Fruit fly (Drosophila melanogaster) whole organism, embryonic: ENCODE data around the gene CG5050.
A peak's percentile ranks its signal among the peaks of the same experiment; 100 is the strongest.

Experiments
- Abd-B ChIP-seq: fragments of 200-800 bp; sonication (Bioruptor generic); optimal IDR thresholded peaks from 2 replicates; lab custom pipeline; 2018; ENCODE audit warnings: missing biosample characterization, mild to moderate bottlenecking, missing genetic modification characterization, moderate library complexity
- Antp ChIP-seq: fragments of 200-800 bp; sonication (Bioruptor generic); optimal IDR thresholded peaks from 3 replicates; lab custom pipeline; 2016; ENCODE audit warnings: missing biosample characterization, missing genetic modification characterization
- Awh ChIP-seq: fragments of 200-800 bp; sonication (Bioruptor generic); IDR thresholded peaks from 2 replicates; pipeline ENCODE4, ENCODE4 v1.3.6; 2022; ENCODE audit warnings: missing biosample characterization, missing genetic modification characterization
- Bdp1 ChIP-seq: fragments of 200-800 bp; sonication (Bioruptor generic); optimal IDR thresholded peaks from 3 replicates; lab custom pipeline; 2016; ENCODE audit warnings: missing biosample characterization, missing genetic modification characterization
- C15 ChIP-seq: fragments of 200-800 bp; sonication (Bioruptor generic); IDR thresholded peaks from 3 replicates; pipeline ENCODE4 v1.3.6; 2022; ENCODE audit warnings: missing biosample characterization, missing genetic modification characterization
- CG10565 ChIP-seq: fragments of 200-800 bp; sonication (Bioruptor generic); optimal IDR thresholded peaks from 3 replicates; lab custom pipeline; 2016; ENCODE audit warnings: missing biosample characterization, mild to moderate bottlenecking, missing genetic modification characterization
- CG11456 ChIP-seq: fragments of 200-800 bp; sonication (Bioruptor generic); IDR thresholded peaks from 3 replicates; pipeline ENCODE4 v1.3.6; 2022; ENCODE audit warnings: missing biosample characterization, missing genetic modification characterization
- CG14014 ChIP-seq: fragments of 200-800 bp; sonication (Bioruptor generic); IDR thresholded peaks from 2 replicates; pipeline ENCODE4 v1.3.6; 2022; ENCODE audit warnings: missing biosample characterization, missing genetic modification characterization
- CG15479 ChIP-seq: fragments of 200-800 bp; sonication (Bioruptor generic); optimal IDR thresholded peaks from 3 replicates; lab custom pipeline; 2019; ENCODE audit warnings: missing biosample characterization, mild to moderate bottlenecking, missing genetic modification characterization, moderate library complexity
- CG16779 ChIP-seq: fragments of 200-800 bp; sonication (Bioruptor generic); IDR thresholded peaks from 2 replicates; pipeline ENCODE4 v1.3.6; 2022; ENCODE audit warnings: missing biosample characterization, missing genetic modification characterization
- CG16863 ChIP-seq: fragments of 200-800 bp; sonication (Bioruptor generic); optimal IDR thresholded peaks from 3 replicates; lab custom pipeline; 2016; ENCODE audit warnings: missing biosample characterization, missing genetic modification characterization
- CG17361 ChIP-seq: fragments of 200-800 bp; sonication (Bioruptor generic); IDR thresholded peaks from 3 replicates; pipeline ENCODE4 v1.3.6; 2022; ENCODE audit warnings: missing biosample characterization, missing genetic modification characterization
- CG17829 ChIP-seq: fragments of 200-800 bp; optimal IDR thresholded peaks from 2 replicates; lab custom pipeline; 2019; ENCODE audit warnings: missing biosample characterization, mild to moderate bottlenecking, missing genetic modification characterization, moderate library complexity
- CG17912 ChIP-seq: fragments of 200-800 bp; sonication (Bioruptor generic); optimal IDR thresholded peaks from 2 replicates; lab custom pipeline; 2018; ENCODE audit warnings: missing biosample characterization, mild to moderate bottlenecking, missing genetic modification characterization
- CG18476 ChIP-seq: fragments of 200-800 bp; sonication (Bioruptor generic); optimal IDR thresholded peaks from 2 replicates; lab custom pipeline; 2016; ENCODE audit warnings: missing biosample characterization, mild to moderate bottlenecking, missing genetic modification characterization
- CG30403 ChIP-seq: fragments of 200-800 bp; sonication (Bioruptor generic); optimal IDR thresholded peaks from 3 replicates; lab custom pipeline; 2016; ENCODE audit warnings: missing biosample characterization, missing genetic modification characterization
- CG31224 ChIP-seq: fragments of 200-800 bp; sonication (Bioruptor generic); IDR thresholded peaks from 2 replicates; pipeline ENCODE4 v1.3.6; 2022; ENCODE audit warnings: missing biosample characterization, missing genetic modification characterization
- CG31388 ChIP-seq: fragments of 200-800 bp; sonication (Bioruptor generic); optimal IDR thresholded peaks from 2 replicates; lab custom pipeline; 2016; ENCODE audit warnings: missing biosample characterization, missing genetic modification characterization
- CG3163 ChIP-seq: fragments of 200-800 bp; sonication (Bioruptor generic); optimal IDR thresholded peaks from 3 replicates; lab custom pipeline; 2016; ENCODE audit warnings: missing biosample characterization, missing genetic modification characterization
- CG4328 ChIP-seq: fragments of 200-800 bp; sonication (Bioruptor generic); optimal IDR thresholded peaks from 3 replicates; lab custom pipeline; 2017; ENCODE audit warnings: missing biosample characterization, missing genetic modification reagents, missing genetic modification characterization
- CG6854 ChIP-seq: fragments of 200-800 bp; sonication (Bioruptor generic); optimal IDR thresholded peaks from 3 replicates; lab custom pipeline; 2017; ENCODE audit warnings: missing biosample characterization, mild to moderate bottlenecking, missing genetic modification characterization
- CG7357 ChIP-seq: fragments of 200-800 bp; sonication (Bioruptor generic); IDR thresholded peaks from 3 replicates; pipeline ENCODE4 v1.3.6; 2022; ENCODE audit warnings: missing biosample characterization, missing genetic modification characterization
- CG8281 ChIP-seq: fragments of 200-800 bp; sonication (Bioruptor generic); optimal IDR thresholded peaks from 2 replicates; lab custom pipeline; 2018; ENCODE audit warnings: missing biosample characterization, mild to moderate bottlenecking, missing genetic modification characterization, moderate library complexity
- Dad ChIP-seq: fragments of 200-800 bp; sonication (Bioruptor generic); optimal IDR thresholded peaks from 3 replicates; lab custom pipeline; 2016; ENCODE audit warnings: missing biosample characterization, missing genetic modification characterization
- Deaf1 ChIP-seq: fragments of 200-800 bp; optimal IDR thresholded peaks from 3 replicates; lab custom pipeline; 2019; ENCODE audit warnings: missing biosample characterization, mild to moderate bottlenecking, missing genetic modification characterization, moderate library complexity
- E2f2 ChIP-seq: fragments of 200-800 bp; sonication (Bioruptor generic); IDR thresholded peaks from 2 replicates; pipeline ENCODE4 v1.3.6; 2022; ENCODE audit warnings: missing biosample characterization, missing genetic modification characterization
- Ets65A ChIP-seq: fragments of 200-800 bp; sonication (Bioruptor generic); peaks from one replicate; lab custom pipeline; 2016; ENCODE audit warnings: missing biosample characterization, missing genetic modification characterization
- Gsc ChIP-seq: fragments of 200-800 bp; sonication (Bioruptor generic); IDR thresholded peaks from 2 replicates; pipeline ENCODE4 v1.3.6; 2022; ENCODE audit warnings: missing biosample characterization, missing genetic modification characterization
- HLH54F ChIP-seq: fragments of 200-800 bp; sonication (Bioruptor generic); optimal IDR thresholded peaks from 3 replicates; lab custom pipeline; 2016; ENCODE audit warnings: missing biosample characterization, missing genetic modification characterization
- Med ChIP-seq: fragments of 200-800 bp; sonication (Bioruptor generic); peaks from one replicate; lab custom pipeline; 2016; ENCODE audit warnings: missing biosample characterization, missing genetic modification characterization, mild to moderate bottlenecking, inconsistent platforms, moderate library complexity
- Meics ChIP-seq: fragments of 200-800 bp; sonication (Bioruptor generic); optimal IDR thresholded peaks from 2 replicates; lab custom pipeline; 2017; ENCODE audit warnings: missing biosample characterization, mild to moderate bottlenecking, missing genetic modification characterization
- Myb ChIP-seq: fragments of 200-800 bp; sonication (Bioruptor generic); optimal IDR thresholded peaks from 2 replicates; lab custom pipeline; 2016; ENCODE audit warnings: missing biosample characterization, missing genetic modification characterization
- NC2α ChIP-seq: fragments of 200-800 bp; sonication (Bioruptor generic); optimal IDR thresholded peaks from 2 replicates; lab custom pipeline; 2016; ENCODE audit warnings: missing biosample characterization, missing genetic modification characterization
- Ravus ChIP-seq: fragments of 200-800 bp; sonication (Bioruptor generic); IDR thresholded peaks from 2 replicates; pipeline ENCODE4 v1.3.6; 2022; ENCODE audit warnings: missing biosample characterization, missing genetic modification characterization
- Sox102F ChIP-seq: fragments of 200-800 bp; sonication (Bioruptor generic); optimal IDR thresholded peaks from 2 replicates; lab custom pipeline; 2018; ENCODE audit warnings: missing biosample characterization, mild to moderate bottlenecking, missing genetic modification characterization, moderate library complexity
- Usf ChIP-seq: fragments of 200-800 bp; sonication (Bioruptor generic); optimal IDR thresholded peaks from 2 replicates; lab custom pipeline; 2017; ENCODE audit warnings: missing genotype, missing biosample characterization, missing genetic modification characterization
- Xrp1 ChIP-seq: fragments of 200-800 bp; sonication (Bioruptor generic); IDR thresholded peaks from 2 replicates; pipeline ENCODE4 v1.3.6; 2022; ENCODE audit warnings: missing biosample characterization, missing genetic modification characterization
- ab ChIP-seq: fragments of 200-800 bp; sonication (Bioruptor generic); optimal IDR thresholded peaks from 2 replicates; lab custom pipeline; 2016; ENCODE audit warnings: missing biosample characterization, missing genetic modification characterization
- az2 ChIP-seq: fragments of 200-800 bp; sonication (Bioruptor generic); optimal IDR thresholded peaks from 3 replicates; lab custom pipeline; 2016; ENCODE audit warnings: missing biosample characterization, missing genetic modification characterization
- bab2 ChIP-seq: fragments of 200-800 bp; sonication (Bioruptor generic); optimal IDR thresholded peaks from 2 replicates; lab custom pipeline; 2016; ENCODE audit warnings: missing biosample characterization, missing genetic modification characterization
- chn ChIP-seq: fragments of 200-800 bp; sonication (Bioruptor generic); optimal IDR thresholded peaks from 2 replicates; lab custom pipeline; 2016; ENCODE audit warnings: missing biosample characterization, missing genetic modification characterization
- ftz-f1 ChIP-seq: fragments of 200-800 bp; sonication (Bioruptor generic); optimal IDR thresholded peaks from 2 replicates; lab custom pipeline; 2016; ENCODE audit warnings: missing biosample characterization, missing genetic modification characterization
- ham ChIP-seq: fragments of 200-800 bp; sonication (Bioruptor generic); IDR thresholded peaks from 2 replicates; pipeline ENCODE4 v1.3.6; 2022; ENCODE audit warnings: missing biosample characterization, missing genetic modification characterization
- her ChIP-seq: fragments of 200-800 bp; sonication (Bioruptor generic); optimal IDR thresholded peaks from 2 replicates; lab custom pipeline; 2016; ENCODE audit warnings: missing biosample characterization, missing genetic modification characterization
- hkb ChIP-seq, 2 experiments: fragments of 200-800 bp in 1 of 2; fragments of >200 bp in 1 of 2; sonication (Bioruptor generic) in 1 of 2; IDR thresholded peaks in 1 of 2; optimal IDR thresholded peaks in 1 of 2; 2 replicates each; pipeline versions ENCODE4 v1.3.6 to Lab custom; 2017 to 2022; ENCODE audit warnings: missing biosample characterization in 1 of 2, missing genetic modification characterization in 1 of 2
- luna ChIP-seq: fragments of 200-800 bp; sonication (Bioruptor generic); optimal IDR thresholded peaks from 2 replicates; lab custom pipeline; 2016; ENCODE audit warnings: missing biosample characterization, missing genetic modification characterization
- ranshi ChIP-seq: fragments of 200-800 bp; sonication (Bioruptor generic); IDR thresholded peaks from 2 replicates; pipeline ENCODE4 v1.3.6; 2022; ENCODE audit warnings: missing biosample characterization, missing genetic modification characterization
- sens-2 ChIP-seq: fragments of 200-800 bp; sonication (Bioruptor generic); IDR thresholded peaks from 2 replicates; pipeline ENCODE4 v1.3.6; 2022; ENCODE audit warnings: missing biosample characterization, missing genetic modification characterization
- so ChIP-seq: fragments of 200-800 bp; sonication (Bioruptor generic); IDR thresholded peaks from 3 replicates; pipeline ENCODE4 v1.3.6; 2022; ENCODE audit warnings: missing biosample characterization, missing genetic modification characterization
- stc ChIP-seq: fragments of 200-800 bp; sonication (Bioruptor generic); IDR thresholded peaks from 2 replicates; pipeline ENCODE4 v1.3.6; 2022; ENCODE audit warnings: missing biosample characterization, missing genetic modification characterization
- trem ChIP-seq: fragments of 200-800 bp; optimal IDR thresholded peaks from 3 replicates; lab custom pipeline; 2019; ENCODE audit warnings: missing biosample characterization, mild to moderate bottlenecking, missing genetic modification characterization, moderate library complexity
- wor ChIP-seq: fragments of 200-800 bp; sonication (Bioruptor generic); IDR thresholded peaks from 2 replicates; pipeline ENCODE4 v1.3.6; 2022; ENCODE audit warnings: missing biosample characterization, missing genetic modification characterization
- zf30C ChIP-seq: fragments of 200-800 bp; sonication (Bioruptor generic); optimal IDR thresholded peaks from 3 replicates; lab custom pipeline; 2018; ENCODE audit warnings: missing biosample characterization, mild to moderate bottlenecking, missing genetic modification characterization

Gene CG5050

dm6 chr2L:17484174-17484573 is 31.4 kb downstream of the CG5050 start, which contains the start of the genes GCS2beta and CG5131 (continued):
- TF ChIP-seq Myb (GFP tag; lab: Kevin White, UChicago) (peak; percentile 90), luna (peak; percentile 92), hkb (optimal IDR thresholded peaks at IDR 0.05; lab: Kevin White, UChicago) (peak; percentile 71), hkb (GFP tag; IDR thresholded peaks at IDR 0.05; lab: Robert Waterston, UW) (peak; percentile 93), CG16779 (GFP tag; lab: Robert Waterston, UW) (peak; percentile 91), stc (GFP tag; lab: Robert Waterston, UW) (peak; percentile 85), CG17912 (peak; percentile 49), sens-2 (GFP tag; lab: Robert Waterston, UW) (peak; percentile 77), trem (peak; percentile 90), Ravus (peak; percentile 75), zf30C (GFP tag; lab: Kevin White, UChicago) (no peak), chn (GFP tag; lab: Kevin White, UChicago) (peak; percentile 97), Abd-B (GFP tag; lab: Kevin White, UChicago) (peak; percentile 98), CG3163 (peak; percentile 84), CG16863 (peak; percentile 95), Usf (peak; percentile 81), ranshi (GFP tag; lab: Robert Waterston, UW) (peak; percentile 94), wor (peak; percentile 85), CG30403 (peak; percentile 96), Meics (GFP tag; lab: Kevin White, UChicago) (peak; percentile 91), ham (peak; percentile 87), ftz-f1 (GFP tag; lab: Kevin White, UChicago) (peak; percentile 58), Antp (GFP tag; lab: Kevin White, UChicago) (peak; percentile 99), CG14014 (GFP tag; lab: Robert Waterston, UW) (peak; percentile 95), ab (GFP tag; lab: Kevin White, UChicago) (peak; percentile 94), CG6854 (peak; percentile 67), NC2α (GFP tag; lab: Kevin White, UChicago) (peak; percentile 88), CG10565 (peak; percentile 61), CG18476 (GFP tag; lab: Kevin White, UChicago) (peak; percentile 89), CG17361 (GFP tag; lab: Robert Waterston, UW) (peak; percentile 90), CG8281 (tag; lab: Kevin White, UChicago) (peak; percentile 57), Bdp1 (GFP tag; lab: Kevin White, UChicago) (peak; percentile 90), HLH54F (GFP tag; lab: Kevin White, UChicago) (peak; percentile 98), CG17829 (tag; lab: Kevin White, UChicago) (peak; percentile 88), Dad (GFP tag; lab: Kevin White, UChicago) (peak; percentile 94), her (peak; percentile 92), CG4328 (GFP tag; lab: Kevin White, UChicago) (peak; percentile 71), CG31224 (peak; percentile 87), Deaf1 (tag; lab: Kevin White, UChicago) (no peak), az2 (GFP tag; lab: Kevin White, UChicago) (peak; percentile 93), CG31388 (GFP tag; lab: Kevin White, UChicago) (peak; percentile 89), bab2 (GFP tag; lab: Kevin White, UChicago) (peak; percentile 96), CG15479 (GFP tag; lab: Kevin White, UChicago) (no peak), CG11456 (GFP tag; lab: Robert Waterston, UW) (peak; percentile 97), Awh (GFP tag; lab: Robert Waterston, UW) (peak; percentile 87), Xrp1 (peak; percentile 92), E2f2 (GFP tag; lab: Robert Waterston, UW) (peak; percentile 84), Med (GFP tag; lab: Kevin White, UChicago) (peak; percentile 100), so (GFP tag; lab: Robert Waterston, UW) (peak; percentile 90), Sox102F (GFP tag; lab: Kevin White, UChicago) (peak; percentile 93), Gsc (peak; percentile 84), C15 (GFP tag; lab: Robert Waterston, UW) (peak; percentile 84), Ets65A (peak; percentile 100), CG7357 (GFP tag; lab: Robert Waterston, UW) (peak; percentile 87)
